Worm (Caenorhabditis elegans) whole organism, early embryonic: ENCODE results near the gene T04A8.8.

ENCODE experiments used
- ama-1 ChIP-seq: fragments of 150-350 bp; optimal IDR thresholded peaks from 2 replicates; lab custom pipeline; 2014
- ceh-13 ChIP-seq: fragments of 200-800 bp; sonication (Bioruptor generic); optimal IDR thresholded peaks from 2 replicates; lab custom pipeline; 2018; ENCODE audit warnings: mild to moderate bottlenecking, missing genetic modification characterization, missing compliant biosample characterization
- hmg-4 ChIP-seq: fragments of 200-800 bp; sonication (Bioruptor generic); optimal IDR thresholded peaks from 2 replicates; lab custom pipeline; 2018; ENCODE audit warnings: mild to moderate bottlenecking, missing genetic modification characterization, missing compliant biosample characterization
- pes-1 ChIP-seq: fragments of 200-800 bp; sonication (Bioruptor generic); IDR thresholded peaks from 2 replicates; pipeline ENCODE4 v1.3.6; 2022; ENCODE audit warnings: missing genetic modification reagents, missing genetic modification characterization, missing compliant biosample characterization

- no peak for TF ChIP-seq hmg-4
- no peak for TF ChIP-seq pes-1 (GFP tag; lab: Robert Waterston, UW)
- TF ChIP-seq ceh-13, result no peak
- no peak for TF ChIP-seq ama-1 (lab: Kevin White, UChicago)
These were observed 45.9 kb upstream of the T04A8.8 start, which contains the start of gene T23F11.6 for ce11 chrIII:4647878-4648277.
